Fruit fly (Drosophila melanogaster): Measurements from ENCODE around the gene CG15425.

The CG15425 gene

DNA sequence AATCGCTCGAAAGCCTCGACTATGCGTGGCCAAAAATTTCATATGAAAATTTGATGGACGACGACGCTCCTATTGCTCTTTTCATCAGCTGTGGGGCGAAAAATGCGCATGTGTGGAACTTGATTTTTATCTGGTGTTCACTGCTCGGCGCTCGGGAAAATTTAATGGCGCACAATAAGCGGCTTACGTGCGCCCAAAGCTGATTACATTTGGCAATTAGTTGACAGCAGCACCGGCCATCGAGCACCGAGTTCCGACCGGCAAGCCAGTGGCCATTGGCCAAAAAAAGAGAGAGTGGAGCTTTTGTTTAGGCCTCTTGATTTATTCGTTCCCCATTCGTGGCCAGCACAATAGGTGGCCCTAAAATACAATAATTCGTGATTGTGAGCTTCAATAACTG lies 38.3 kb downstream of the CG15425 start:
- TF ChIP-seq CG15710 (tag; optimal IDR thresholded peaks at IDR 0.05): no peak
- TF ChIP-seq Pif1A (GFP tag; optimal IDR thresholded peaks at IDR 0.05): no peak
- no peak for TF ChIP-seq CG14655 (GFP tag; optimal IDR thresholded peaks at IDR 0.05)
- TF ChIP-seq CG8301 (tag; optimal IDR thresholded peaks at IDR 0.05): no peak
- no peak for TF ChIP-seq CG4496 (GFP tag; IDR thresholded peaks at IDR 0.05)
- TF ChIP-seq CG8159 (tag; optimal IDR thresholded peaks at IDR 0.05): no peak
- no peak for TF ChIP-seq CG9948 (tag; optimal IDR thresholded peaks at IDR 0.05)
- no peak for TF ChIP-seq Ets98B (GFP tag; IDR thresholded peaks at IDR 0.05)
- no peak for TF ChIP-seq CG10348 (GFP tag; IDR thresholded peaks at IDR 0.05)
- no peak for TF ChIP-seq rn (GFP tag; IDR thresholded peaks at IDR 0.05)
- no peak for TF ChIP-seq fd96Ca (GFP tag; IDR thresholded peaks at IDR 0.05)
- TF ChIP-seq CG17806 (tag; optimal IDR thresholded peaks at IDR 0.05): no peak
- no peak for TF ChIP-seq D1 (tag; optimal IDR thresholded peaks at IDR 0.05)
- no peak for TF ChIP-seq CG34367 (tag; optimal IDR thresholded peaks at IDR 0.05)
- TF ChIP-seq Pif1B (GFP tag; optimal IDR thresholded peaks at IDR 0.05): no peak
- no peak for TF ChIP-seq CG12605 (GFP tag; IDR thresholded peaks at IDR 0.05)
- TF ChIP-seq EcR (GFP tag; optimal IDR thresholded peaks at IDR 0.05): no peak
- no peak for TF ChIP-seq gl (tag; optimal IDR thresholded peaks at IDR 0.05)
- TF ChIP-seq CG32121 (GFP tag; IDR thresholded peaks at IDR 0.05): no peak

DNA sequence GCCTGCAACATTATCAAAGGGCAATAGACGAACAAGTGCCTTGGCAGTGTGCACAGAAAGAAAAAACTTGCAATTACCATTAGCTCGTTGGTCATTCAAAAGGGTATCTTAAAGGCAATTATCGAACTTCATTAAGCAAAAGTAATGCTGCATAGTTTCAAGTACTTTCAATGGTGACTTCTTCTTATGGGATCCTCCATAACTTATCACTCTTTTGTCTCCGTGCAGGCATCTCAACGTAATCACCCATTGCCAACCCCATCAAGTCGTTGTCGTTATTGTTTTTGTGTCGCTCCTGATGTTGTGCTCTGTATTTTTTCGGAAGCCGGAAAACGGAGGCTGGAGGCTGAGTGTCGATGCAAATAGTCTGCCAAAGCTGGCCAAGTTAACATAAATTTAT lies 39.5 kb downstream of the CG15425 start:
- TF ChIP-seq Ets98B (GFP tag; IDR thresholded peaks at IDR 0.05) (no peak), CG8159 (tag; optimal IDR thresholded peaks at IDR 0.05) (peak; percentile 44), EcR (GFP tag; optimal IDR thresholded peaks at IDR 0.05) (peak; percentile 46), CG34367 (tag; optimal IDR thresholded peaks at IDR 0.05) (peak; percentile 21), D1 (tag; optimal IDR thresholded peaks at IDR 0.05) (no peak), gl (tag; optimal IDR thresholded peaks at IDR 0.05) (no peak), fd96Ca (GFP tag; IDR thresholded peaks at IDR 0.05) (no peak), CG12605 (GFP tag; IDR thresholded peaks at IDR 0.05) (no peak), CG15710 (tag; optimal IDR thresholded peaks at IDR 0.05) (peak; percentile 39), CG8301 (tag; optimal IDR thresholded peaks at IDR 0.05) (no peak), CG17806 (tag; optimal IDR thresholded peaks at IDR 0.05) (no peak), CG9948 (tag; optimal IDR thresholded peaks at IDR 0.05) (no peak), Pif1A (GFP tag; optimal IDR thresholded peaks at IDR 0.05) (no peak), CG32121 (GFP tag; IDR thresholded peaks at IDR 0.05) (no peak), Pif1B (GFP tag; optimal IDR thresholded peaks at IDR 0.05) (no peak), CG4496 (GFP tag; IDR thresholded peaks at IDR 0.05) (0 out of 3 replicates have a peak, but pooled peaks have one; percentile 46), CG13204 (GFP tag; optimal IDR thresholded peaks at IDR 0.05) (no peak)
